2 fruit fly cellular contexts compared by ENCODE assay signal in the genomic region with DNA sequence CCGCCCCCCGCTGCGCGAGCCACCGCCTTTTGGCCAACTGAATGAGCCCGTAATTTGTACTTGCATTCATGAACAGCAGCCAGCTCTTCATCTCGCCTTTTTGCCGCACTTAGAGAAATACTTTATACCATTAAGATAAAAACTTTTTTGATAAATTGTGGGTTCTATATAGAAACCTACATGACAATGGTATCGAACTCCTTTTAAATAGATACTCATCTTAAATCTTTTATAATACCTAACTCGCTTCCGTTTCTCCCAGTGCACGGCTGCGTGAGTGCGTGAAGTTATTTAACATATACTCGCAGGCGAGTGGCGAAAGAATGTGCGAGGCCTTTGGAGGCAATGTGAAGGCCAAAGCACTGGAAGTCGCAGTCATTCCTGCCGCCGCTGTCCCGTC.
TF ChIP-seq lines count a peak whose summit lies in the region.

No protein-coding gene starts in this region.

TF ChIP-seq in whole organism, embryonic, 481 proteins besides CTCF, POLR2A, EP300 and RAD21 (continued from another document and continues in another):
- TF ChIP-seq Stat92E (GFP tag; optimal IDR thresholded peaks at IDR 0.05; lab: Kevin White, UChicago): no peak
- TF ChIP-seq cg (GFP tag; optimal IDR thresholded peaks at IDR 0.05; lab: Kevin White, UChicago): no peak
- TF ChIP-seq CG12769 (tag; optimal IDR thresholded peaks at IDR 0.05; lab: Kevin White, UChicago): no peak
- no peak for TF ChIP-seq Hey (tag; optimal IDR thresholded peaks at IDR 0.05; lab: Kevin White, UChicago)
- no peak for TF ChIP-seq Bdp1 (GFP tag; optimal IDR thresholded peaks at IDR 0.05; lab: Kevin White, UChicago)
- peak; percentile 21 for TF ChIP-seq tap (tag; optimal IDR thresholded peaks at IDR 0.05; lab: Kevin White, UChicago)
- TF ChIP-seq CG6272 (GFP tag; IDR thresholded peaks at IDR 0.05; lab: Robert Waterston, UW): no peak
- TF ChIP-seq Pdp1 (GFP tag; optimal IDR thresholded peaks at IDR 0.05; lab: Kevin White, UChicago): peak in 1 of 2 experiments; percentile 26
- TF ChIP-seq h (optimal IDR thresholded peaks at IDR 0.05; lab: Kevin White, UChicago): no peak
- no peak for TF ChIP-seq chinmo (GFP tag; IDR thresholded peaks at IDR 0.05; lab: Robert Waterston, UW; ENCODE audit: partially characterized antibody)
- TF ChIP-seq cwo (GFP tag; optimal IDR thresholded peaks at IDR 0.05; lab: Kevin White, UChicago): peak; percentile 14
- no peak for TF ChIP-seq CG10959 (GFP tag; IDR thresholded peaks at IDR 0.05; lab: Robert Waterston, UW)
- no peak for TF ChIP-seq CG10431 (GFP tag; optimal IDR thresholded peaks at IDR 0.05; lab: Kevin White, UChicago)
- TF ChIP-seq CG16863 (GFP tag; optimal IDR thresholded peaks at IDR 0.05; lab: Kevin White, UChicago): no peak
- no peak for TF ChIP-seq CG8944 (GFP tag; optimal IDR thresholded peaks at IDR 0.05; lab: Kevin White, UChicago)
- TF ChIP-seq CG8359 (GFP tag; optimal IDR thresholded peaks at IDR 0.05; lab: Kevin White, UChicago; ENCODE audit: borderline replicate concordance): no peak
- TF ChIP-seq CG43689 (GFP tag; IDR thresholded peaks at IDR 0.05; lab: Robert Waterston, UW): no peak
- TF ChIP-seq tin (GFP tag; optimal IDR thresholded peaks at IDR 0.05; lab: Kevin White, UChicago): peak; percentile 12
- TF ChIP-seq CG6654 (GFP tag; optimal IDR thresholded peaks at IDR 0.05; lab: Kevin White, UChicago): no peak
- no peak for TF ChIP-seq Jarid2 (GFP tag; optimal IDR thresholded peaks at IDR 0.05; lab: Kevin White, UChicago)
- no peak for TF ChIP-seq CG17802 (tag; optimal IDR thresholded peaks at IDR 0.05; lab: Kevin White, UChicago)
- TF ChIP-seq Lim3 (GFP tag; IDR thresholded peaks at IDR 0.05; lab: Robert Waterston, UW): 0 out of 2 replicates have a peak, but pooled peaks have one; percentile 29
- no peak for TF ChIP-seq lbe (GFP tag; optimal IDR thresholded peaks at IDR 0.05; lab: Kevin White, UChicago)
- no peak for TF ChIP-seq peb (GFP tag; IDR thresholded peaks at IDR 0.05; lab: Robert Waterston, UW)
- peak; percentile 18 for TF ChIP-seq CG13624 (GFP tag; optimal IDR thresholded peaks at IDR 0.05; lab: Kevin White, UChicago)
- TF ChIP-seq CG6813 (GFP tag; optimal IDR thresholded peaks at IDR 0.05; lab: Kevin White, UChicago): no peak
- TF ChIP-seq CG9215 (GFP tag; IDR thresholded peaks at IDR 0.05; lab: Robert Waterston, UW): 0 out of 2 replicates have a peak, but pooled peaks have one; percentile 13
- no peak for TF ChIP-seq CG10462 (GFP tag; optimal IDR thresholded peaks at IDR 0.05; lab: Kevin White, UChicago)
- no peak for TF ChIP-seq Lpt (GFP tag; optimal IDR thresholded peaks at IDR 0.05; lab: Kevin White, UChicago)
- TF ChIP-seq Sox100B (GFP tag; optimal IDR thresholded peaks at IDR 0.05; lab: Kevin White, UChicago): no peak
- TF ChIP-seq CG30431 (GFP tag; optimal IDR thresholded peaks at IDR 0.05; lab: Kevin White, UChicago): no peak
- TF ChIP-seq Dip3 (GFP tag; optimal IDR thresholded peaks at IDR 0.05; lab: Kevin White, UChicago): no peak
- no peak for TF ChIP-seq C15 (GFP tag; IDR thresholded peaks at IDR 0.05; lab: Robert Waterston, UW)
- peak; percentile 32 for TF ChIP-seq CG18262 (tag; optimal IDR thresholded peaks at IDR 0.05; lab: Kevin White, UChicago)
- no peak for TF ChIP-seq Asciz (GFP tag; optimal IDR thresholded peaks at IDR 0.05; lab: Kevin White, UChicago)
- TF ChIP-seq Ptx1 (GFP tag; IDR thresholded peaks at IDR 0.05; lab: Robert Waterston, UW): peak; percentile 34
- 0 out of 2 replicates have a peak, but pooled peaks have one; percentile 18 for TF ChIP-seq Ada2b (GFP tag; IDR thresholded peaks at IDR 0.05; lab: Robert Waterston, UW)
- no peak for TF ChIP-seq CG11696 (GFP tag; IDR thresholded peaks at IDR 0.05; lab: Robert Waterston, UW)
- TF ChIP-seq pho (GFP tag; optimal IDR thresholded peaks at IDR 0.05; lab: Kevin White, UChicago): no peak
- TF ChIP-seq D19A (tag; optimal IDR thresholded peaks at IDR 0.05; lab: Kevin White, UChicago): peak; percentile 14
- no peak for TF ChIP-seq CG34376 (GFP tag; optimal IDR thresholded peaks at IDR 0.05; lab: Kevin White, UChicago)
- no peak for TF ChIP-seq Lhr (GFP tag; optimal IDR thresholded peaks at IDR 0.05; lab: Kevin White, UChicago)
- no peak for TF ChIP-seq CG10321 (GFP tag; IDR thresholded peaks at IDR 0.05; lab: Robert Waterston, UW)
- no peak for TF ChIP-seq CG1233 (GFP tag; optimal IDR thresholded peaks at IDR 0.05; lab: Kevin White, UChicago)
- TF ChIP-seq CG4360 (GFP tag; IDR thresholded peaks at IDR 0.05; lab: Robert Waterston, UW): no peak
- TF ChIP-seq CG10267 (tag; optimal IDR thresholded peaks at IDR 0.05; lab: Kevin White, UChicago): peak; percentile 13
- peak; percentile 32; the same call in 1 of the 3 replicates for TF ChIP-seq Aef1 (GFP tag; IDR thresholded peaks at IDR 0.05; lab: Robert Waterston, UW)
- no peak for TF ChIP-seq CG5180 (GFP tag; optimal IDR thresholded peaks at IDR 0.05; lab: Kevin White, UChicago)
- TF ChIP-seq CG11723 (GFP tag; optimal IDR thresholded peaks at IDR 0.05; lab: Kevin White, UChicago): no peak
- TF ChIP-seq bab2 (GFP tag; optimal IDR thresholded peaks at IDR 0.05; lab: Kevin White, UChicago): no peak
- no peak for TF ChIP-seq rib (GFP tag; IDR thresholded peaks at IDR 0.05; lab: Robert Waterston, UW)
- no peak for TF ChIP-seq CG13894 (tag; optimal IDR thresholded peaks at IDR 0.05; lab: Kevin White, UChicago)
- no peak for TF ChIP-seq tx (GFP tag; optimal IDR thresholded peaks at IDR 0.05; lab: Kevin White, UChicago)
- TF ChIP-seq insv (GFP tag; optimal IDR thresholded peaks at IDR 0.05; lab: Kevin White, UChicago): no peak
- no peak for TF ChIP-seq CG34422 (GFP tag; IDR thresholded peaks at IDR 0.05; lab: Robert Waterston, UW)
- no peak for TF ChIP-seq CG3163 (GFP tag; optimal IDR thresholded peaks at IDR 0.05; lab: Kevin White, UChicago)
- no peak for TF ChIP-seq lov (optimal IDR thresholded peaks at IDR 0.05; lab: Kevin White, UChicago)
- TF ChIP-seq lov (GFP tag; IDR thresholded peaks at IDR 0.05; lab: Robert Waterston, UW): 0 out of 3 replicates have a peak, but pooled peaks have one; percentile 19
- peak; percentile 8 for TF ChIP-seq CG14710 (tag; optimal IDR thresholded peaks at IDR 0.05; lab: Kevin White, UChicago)
- peak; percentile 3 for TF ChIP-seq Myb (GFP tag; optimal IDR thresholded peaks at IDR 0.05; lab: Kevin White, UChicago)
- peak; percentile 47; the same call in 1 of the 2 replicates for TF ChIP-seq CG6689 (GFP tag; IDR thresholded peaks at IDR 0.05; lab: Robert Waterston, UW)
- no peak for TF ChIP-seq run (tag; optimal IDR thresholded peaks at IDR 0.05; lab: Kevin White, UChicago)
- 0 out of 2 replicates have a peak, but pooled peaks have one; percentile 32 for TF ChIP-seq ham (GFP tag; IDR thresholded peaks at IDR 0.05; lab: Robert Waterston, UW)
- no peak for TF ChIP-seq CG7271 (tag; optimal IDR thresholded peaks at IDR 0.05; lab: Kevin White, UChicago)
- TF ChIP-seq sens (GFP tag; lab: Kevin White, UChicago): peak; percentile 83

TF ChIP-seq in whole organism, prepupa, 60 proteins besides CTCF, POLR2A, EP300 and RAD21 (continued from another document):
- TF ChIP-seq net (GFP tag; optimal IDR thresholded peaks at IDR 0.05; lab: Kevin White, UChicago) (no peak), Eip75B (GFP tag; optimal IDR thresholded peaks at IDR 0.05; lab: Kevin White, UChicago) (peak; percentile 24), CG11294 (GFP tag; IDR thresholded peaks at IDR 0.05; lab: Robert Waterston, UW) (0 out of 2 replicates have a peak, but pooled peaks have one; percentile 17), dsx (GFP tag; optimal IDR thresholded peaks at IDR 0.05; lab: Kevin White, UChicago; ENCODE audit: poor library complexity, severe bottlenecking) (peak; percentile 22), CG6163 (GFP tag; IDR thresholded peaks at IDR 0.05; lab: Robert Waterston, UW) (peak; percentile 52; the same call in 2 of the 3 replicates), pdm3 (GFP tag; optimal IDR thresholded peaks at IDR 0.05; lab: Kevin White, UChicago) (peak; percentile 32), CG8319 (GFP tag; optimal IDR thresholded peaks at IDR 0.05; lab: Kevin White, UChicago) (no peak), fkh (GFP tag; optimal IDR thresholded peaks at IDR 0.05; lab: Kevin White, UChicago) (no peak), lz (GFP tag; optimal IDR thresholded peaks at IDR 0.05; lab: Kevin White, UChicago) (peak; percentile 28), Hr38 (GFP tag; optimal IDR thresholded peaks at IDR 0.05; lab: Kevin White, UChicago) (no peak), Met (GFP tag; optimal IDR thresholded peaks at IDR 0.05; lab: Kevin White, UChicago) (peak; percentile 13), CG7368 (GFP tag; optimal IDR thresholded peaks at IDR 0.05; lab: Kevin White, UChicago) (no peak), fd85E (GFP tag; optimal IDR thresholded peaks at IDR 0.05; lab: Kevin White, UChicago) (no peak), CG3032 (tag; optimal IDR thresholded peaks at IDR 0.05; lab: Kevin White, UChicago) (no peak), Hr39 (GFP tag; optimal IDR thresholded peaks at IDR 0.05; lab: Kevin White, UChicago) (peak; percentile 27), CG31627 (GFP tag; optimal IDR thresholded peaks at IDR 0.05; lab: Kevin White, UChicago) (peak; percentile 49), CG8119 (GFP tag; IDR thresholded peaks at IDR 0.05; lab: Robert Waterston, UW) (no peak), Sox102F (GFP tag; optimal IDR thresholded peaks at IDR 0.05; lab: Kevin White, UChicago) (peak; percentile 23), Eip78C (GFP tag; lab: Kevin White, UChicago) (peak; percentile 55), CG16779 (tag; optimal IDR thresholded peaks at IDR 0.05; lab: Kevin White, UChicago) (no peak), Smox (GFP tag; optimal IDR thresholded peaks at IDR 0.05; lab: Kevin White, UChicago) (peak; percentile 26), CG8632 (GFP tag; optimal IDR thresholded peaks at IDR 0.05; lab: Kevin White, UChicago) (peak; percentile 16), Sox14 (GFP tag; optimal IDR thresholded peaks at IDR 0.05; lab: Kevin White, UChicago) (peak; percentile 31), Blimp-1 (GFP tag; optimal IDR thresholded peaks at IDR 0.05; lab: Kevin White, UChicago) (no peak), CG34406 (GFP tag; optimal IDR thresholded peaks at IDR 0.05; lab: Kevin White, UChicago) (peak; percentile 16), CG32006 (GFP tag; optimal IDR thresholded peaks at IDR 0.05; lab: Kevin White, UChicago) (peak; percentile 12)
